Fruit fly (Drosophila melanogaster) whole organism, pupa: ENCODE results near the gene ghi.

Experiments
- CG8301 ChIP-seq: fragments of 200-800 bp; sonication (Bioruptor generic); optimal IDR thresholded peaks from 2 replicates; lab custom pipeline; 2018; ENCODE audit warnings: missing biosample characterization, mild to moderate bottlenecking, missing genetic modification characterization
- gl ChIP-seq: fragments of 200-800 bp; sonication (Bioruptor generic); optimal IDR thresholded peaks from 2 replicates; lab custom pipeline; 2018; ENCODE audit warnings: missing biosample characterization, mild to moderate bottlenecking, missing genetic modification characterization

- peak; percentile 45 for TF ChIP-seq CG8301
- TF ChIP-seq gl (tag; lab: Kevin White, UChicago): peak; percentile 22
Measured at dm6 chr3L:9451522-9452118, at the start of gene ghi, which contains the start of gene CG3448.
